Fruit fly (Drosophila melanogaster) whole organism, embryonic: Measurements from ENCODE around the gene CG10694.

Source experiments
- CG11456 ChIP-seq: fragments of 200-800 bp; sonication (Bioruptor generic); IDR thresholded peaks from 3 replicates; pipeline ENCODE4 v1.3.6; 2022; ENCODE audit warnings: missing biosample characterization, missing genetic modification characterization
- CG11560 ChIP-seq: fragments of 200-800 bp; sonication (Bioruptor generic); IDR thresholded peaks from 3 replicates; pipeline ENCODE4 v1.3.6; 2022; ENCODE audit warnings: missing biosample characterization, missing genetic modification characterization
- CG11723 ChIP-seq: fragments of 200-800 bp; sonication (Bioruptor generic); optimal IDR thresholded peaks from 2 replicates; lab custom pipeline; 2017; ENCODE audit warnings: missing biosample characterization, mild to moderate bottlenecking, missing genetic modification characterization
- CG12219 ChIP-seq: fragments of 200-800 bp; sonication (Bioruptor generic); optimal IDR thresholded peaks from 3 replicates; lab custom pipeline; 2018; ENCODE audit warnings: missing biosample characterization, mild to moderate bottlenecking, missing genetic modification characterization
- CG12744 ChIP-seq: fragments of 200-800 bp; sonication (Bioruptor generic); optimal IDR thresholded peaks from 2 replicates; lab custom pipeline; 2016; ENCODE audit warnings: missing biosample characterization, missing genetic modification characterization
- CG15514 ChIP-seq: fragments of 200-800 bp; sonication (Bioruptor generic); optimal IDR thresholded peaks from 3 replicates; lab custom pipeline; 2017; ENCODE audit warnings: missing biosample characterization, missing genetic modification characterization, mild to moderate bottlenecking, moderate library complexity, missing genetic modification reagents
- CG1602 ChIP-seq: fragments of 200-800 bp; sonication (Bioruptor generic); optimal IDR thresholded peaks from 3 replicates; lab custom pipeline; 2016; ENCODE audit warnings: missing biosample characterization, missing genetic modification characterization
- CG17385 ChIP-seq: fragments of 200-800 bp; sonication (Bioruptor generic); optimal IDR thresholded peaks from 3 replicates; lab custom pipeline; 2018; ENCODE audit warnings: missing biosample characterization, mild to moderate bottlenecking, missing genetic modification characterization
- CG18011 ChIP-seq: fragments of 200-800 bp; sonication (Bioruptor generic); optimal IDR thresholded peaks from 2 replicates; lab custom pipeline; 2017; ENCODE audit warnings: missing biosample characterization, missing genetic modification characterization, mild to moderate bottlenecking, moderate library complexity, missing genotype
- CG18599 ChIP-seq: fragments of 200-800 bp; sonication (Bioruptor generic); optimal IDR thresholded peaks from 3 replicates; lab custom pipeline; 2017; ENCODE audit warnings: missing biosample characterization, missing genetic modification characterization, mild to moderate bottlenecking, moderate library complexity, missing genetic modification reagents
- CG2129 ChIP-seq: fragments of 200-800 bp; sonication (Bioruptor generic); IDR thresholded peaks from 2 replicates; pipeline ENCODE4 v1.3.6; 2022; ENCODE audit warnings: missing biosample characterization, missing genetic modification characterization; ENCODE audit not compliant: partially characterized antibody
- CG3281 ChIP-seq: fragments of 200-800 bp; sonication (Bioruptor generic); optimal IDR thresholded peaks from 3 replicates; lab custom pipeline; 2017; ENCODE audit warnings: missing biosample characterization, mild to moderate bottlenecking, missing genetic modification characterization
- CG33557 ChIP-seq: fragments of 200-800 bp; sonication (Bioruptor generic); optimal IDR thresholded peaks from 2 replicates; lab custom pipeline; 2019; ENCODE audit warnings: missing biosample characterization, mild to moderate bottlenecking, missing genetic modification characterization, moderate library complexity
- CG34422 ChIP-seq: fragments of 200-800 bp; sonication (Bioruptor generic); IDR thresholded peaks from 3 replicates; pipeline ENCODE4 v1.3.6; 2022; ENCODE audit warnings: missing biosample characterization, missing genetic modification characterization
- CG4328 ChIP-seq: fragments of 200-800 bp; sonication (Bioruptor generic); optimal IDR thresholded peaks from 3 replicates; lab custom pipeline; 2017; ENCODE audit warnings: missing biosample characterization, missing genetic modification reagents, missing genetic modification characterization
- CG4707 ChIP-seq: fragments of 200-800 bp; sonication (Bioruptor generic); optimal IDR thresholded peaks from 2 replicates; lab custom pipeline; 2018; ENCODE audit warnings: missing biosample characterization, mild to moderate bottlenecking, missing genetic modification characterization, moderate library complexity
- CG4820 ChIP-seq: fragments of 200-800 bp; sonication (Bioruptor generic); optimal IDR thresholded peaks from 3 replicates; lab custom pipeline; 2016; ENCODE audit warnings: missing biosample characterization, missing genetic modification characterization
- CG6813 ChIP-seq: fragments of 200-800 bp; sonication (Bioruptor generic); optimal IDR thresholded peaks from 2 replicates; lab custom pipeline; 2017; ENCODE audit warnings: missing biosample characterization, missing genetic modification characterization, mild to moderate bottlenecking, moderate library complexity, missing genetic modification reagents
- CG6854 ChIP-seq: fragments of 200-800 bp; sonication (Bioruptor generic); optimal IDR thresholded peaks from 3 replicates; lab custom pipeline; 2017; ENCODE audit warnings: missing biosample characterization, mild to moderate bottlenecking, missing genetic modification characterization
- Chrac-16 ChIP-seq: fragments of 200-800 bp; sonication (Bioruptor generic); optimal IDR thresholded peaks from 3 replicates; lab custom pipeline; 2016; ENCODE audit warnings: missing biosample characterization, missing genetic modification characterization
- Elba2 ChIP-seq: fragments of 200-800 bp; sonication (Bioruptor generic); optimal IDR thresholded peaks from 3 replicates; lab custom pipeline; 2016; ENCODE audit warnings: missing biosample characterization, missing genetic modification characterization
- HLH54F ChIP-seq: fragments of 200-800 bp; sonication (Bioruptor generic); optimal IDR thresholded peaks from 3 replicates; lab custom pipeline; 2016; ENCODE audit warnings: missing biosample characterization, missing genetic modification characterization
- HmgZ ChIP-seq: fragments of 200-800 bp; sonication (Bioruptor generic); optimal IDR thresholded peaks from 2 replicates; lab custom pipeline; 2018; ENCODE audit warnings: missing biosample characterization, mild to moderate bottlenecking, missing genetic modification characterization
- Hmr ChIP-seq: fragments of 200-800 bp; sonication (Bioruptor generic); optimal IDR thresholded peaks from 3 replicates; lab custom pipeline; 2017; ENCODE audit warnings: mild to moderate bottlenecking, missing biosample characterization, missing genetic modification reagents, missing genetic modification characterization
- MESR4 ChIP-seq: fragments of 200-800 bp; sonication (Bioruptor generic); optimal IDR thresholded peaks from 2 replicates; lab custom pipeline; 2018; ENCODE audit warnings: missing biosample characterization, mild to moderate bottlenecking, missing genetic modification characterization, moderate library complexity
- NK7.1 ChIP-seq: fragments of 200-800 bp; sonication (Bioruptor generic); optimal IDR thresholded peaks from 3 replicates; lab custom pipeline; 2016; ENCODE audit warnings: missing biosample characterization, missing genetic modification characterization
- PHDP ChIP-seq: fragments of 200-800 bp; sonication (Bioruptor generic); optimal IDR thresholded peaks from 3 replicates; lab custom pipeline; 2018; ENCODE audit warnings: missing biosample characterization, mild to moderate bottlenecking, missing genetic modification characterization, moderate library complexity
- Xrp1 ChIP-seq: fragments of 200-800 bp; sonication (Bioruptor generic); IDR thresholded peaks from 2 replicates; pipeline ENCODE4 v1.3.6; 2022; ENCODE audit warnings: missing biosample characterization, missing genetic modification characterization
- chn ChIP-seq: fragments of 200-800 bp; sonication (Bioruptor generic); optimal IDR thresholded peaks from 2 replicates; lab custom pipeline; 2016; ENCODE audit warnings: missing biosample characterization, missing genetic modification characterization
- cwo ChIP-seq: fragments of 200-800 bp; sonication (Bioruptor generic); optimal IDR thresholded peaks from 3 replicates; lab custom pipeline; 2017; ENCODE audit warnings: missing biosample characterization, missing genetic modification characterization, mild to moderate bottlenecking, moderate library complexity, missing genetic modification reagents
- da ChIP-seq: fragments of 200-800 bp; sonication (Bioruptor generic); optimal IDR thresholded peaks from 2 replicates; lab custom pipeline; 2016; ENCODE audit warnings: missing biosample characterization, missing genetic modification characterization
- dmrt11E ChIP-seq: fragments of 200-800 bp; sonication (Bioruptor generic); optimal IDR thresholded peaks from 3 replicates; lab custom pipeline; 2018; ENCODE audit warnings: missing biosample characterization, mild to moderate bottlenecking, missing genetic modification characterization, moderate library complexity
- gfzf ChIP-seq: fragments of 200-800 bp; sonication (Bioruptor generic); optimal IDR thresholded peaks from 2 replicates; lab custom pipeline; 2016; ENCODE audit warnings: missing biosample characterization, mild to moderate bottlenecking, missing genetic modification characterization, moderate library complexity
- gt ChIP-seq: fragments of 200-800 bp; sonication (Bioruptor generic); IDR thresholded peaks from 2 replicates; pipeline ENCODE4 v1.3.6; 2022; ENCODE audit warnings: missing biosample characterization, missing genetic modification characterization
- ham ChIP-seq: fragments of 200-800 bp; sonication (Bioruptor generic); IDR thresholded peaks from 2 replicates; pipeline ENCODE4 v1.3.6; 2022; ENCODE audit warnings: missing biosample characterization, missing genetic modification characterization
- hbn ChIP-seq: fragments of 200-800 bp; sonication (Bioruptor generic); IDR thresholded peaks from 2 replicates; pipeline ENCODE4 v1.3.6; 2022; ENCODE audit warnings: missing biosample characterization, missing genetic modification characterization; ENCODE audit not compliant: partially characterized antibody
- lab ChIP-seq: fragments of 200-800 bp; sonication (Bioruptor generic); optimal IDR thresholded peaks from 3 replicates; lab custom pipeline; 2017; ENCODE audit warnings: missing biosample characterization, missing genetic modification characterization, mild to moderate bottlenecking, moderate library complexity, missing genetic modification reagents
- lilli ChIP-seq: fragments of 200-800 bp; sonication (Bioruptor generic); optimal IDR thresholded peaks from 3 replicates; lab custom pipeline; 2016; ENCODE audit warnings: missing biosample characterization, missing genetic modification characterization
- odd ChIP-seq: fragments of 200-800 bp; sonication (Bioruptor generic); optimal IDR thresholded peaks from 2 replicates; lab custom pipeline; 2017; ENCODE audit warnings: missing biosample characterization, mild to moderate bottlenecking, missing genetic modification characterization
- pzg ChIP-seq: fragments of 200-800 bp; sonication (Bioruptor generic); optimal IDR thresholded peaks from 3 replicates; lab custom pipeline; 2018; ENCODE audit warnings: missing biosample characterization, mild to moderate bottlenecking, missing genetic modification characterization, moderate library complexity
- sc ChIP-seq, 3 experiments: fragments of >200 bp in 2 of 3; fragments of 200-800 bp in 1 of 3; sonication (Bioruptor generic) in 1 of 3; optimal IDR thresholded peaks; 2 replicates in 2 of 3; 3 replicates in 1 of 3; lab custom pipeline; 2017; ENCODE audit warnings: mild to moderate bottlenecking in 1 of 3, missing biosample characterization in 1 of 3, missing genetic modification characterization in 1 of 3, missing genetic modification reagents in 1 of 3
- scrt ChIP-seq: fragments of 200-800 bp; sonication (Bioruptor generic); optimal IDR thresholded peaks from 2 replicates; lab custom pipeline; 2018; ENCODE audit warnings: missing biosample characterization, mild to moderate bottlenecking, missing genetic modification characterization, moderate library complexity
- tin ChIP-seq: fragments of 200-800 bp; sonication (Bioruptor generic); optimal IDR thresholded peaks from 3 replicates; lab custom pipeline; 2016; ENCODE audit warnings: missing biosample characterization, missing genetic modification characterization
- tll ChIP-seq, 2 experiments: fragments of 200-800 bp in 1 of 2; fragments of >200 bp in 1 of 2; sonication (Bioruptor generic) in 1 of 2; optimal IDR thresholded peaks; 2 replicates each; lab custom pipeline; 2017 to 2019; ENCODE audit warnings: missing biosample characterization in 2 of 2, missing genetic modification characterization in 2 of 2, mild to moderate bottlenecking in 1 of 2, moderate library complexity in 1 of 2
- unpg ChIP-seq: fragments of 200-800 bp; sonication (Bioruptor generic); optimal IDR thresholded peaks from 3 replicates; lab custom pipeline; 2018; ENCODE audit warnings: missing biosample characterization, mild to moderate bottlenecking, missing genetic modification characterization, moderate library complexity
- wdn ChIP-seq: fragments of 200-800 bp; sonication (Bioruptor generic); IDR thresholded peaks from 2 replicates; pipeline ENCODE4 v1.3.6; 2022; ENCODE audit warnings: missing biosample characterization, missing genetic modification characterization
- wor ChIP-seq: fragments of 200-800 bp; sonication (Bioruptor generic); IDR thresholded peaks from 2 replicates; pipeline ENCODE4 v1.3.6; 2022; ENCODE audit warnings: missing biosample characterization, missing genetic modification characterization
- z ChIP-seq: fragments of 200-800 bp; sonication (Bioruptor generic); IDR thresholded peaks from 3 replicates; pipeline ENCODE4 v1.3.6; 2022; ENCODE audit warnings: missing biosample characterization, missing genetic modification characterization
- zen ChIP-seq: fragments of 200-800 bp; sonication (Bioruptor generic); optimal IDR thresholded peaks from 3 replicates; lab custom pipeline; 2018; ENCODE audit warnings: missing biosample characterization, mild to moderate bottlenecking, missing genetic modification characterization, moderate library complexity

The CG10694 gene

DNA sequence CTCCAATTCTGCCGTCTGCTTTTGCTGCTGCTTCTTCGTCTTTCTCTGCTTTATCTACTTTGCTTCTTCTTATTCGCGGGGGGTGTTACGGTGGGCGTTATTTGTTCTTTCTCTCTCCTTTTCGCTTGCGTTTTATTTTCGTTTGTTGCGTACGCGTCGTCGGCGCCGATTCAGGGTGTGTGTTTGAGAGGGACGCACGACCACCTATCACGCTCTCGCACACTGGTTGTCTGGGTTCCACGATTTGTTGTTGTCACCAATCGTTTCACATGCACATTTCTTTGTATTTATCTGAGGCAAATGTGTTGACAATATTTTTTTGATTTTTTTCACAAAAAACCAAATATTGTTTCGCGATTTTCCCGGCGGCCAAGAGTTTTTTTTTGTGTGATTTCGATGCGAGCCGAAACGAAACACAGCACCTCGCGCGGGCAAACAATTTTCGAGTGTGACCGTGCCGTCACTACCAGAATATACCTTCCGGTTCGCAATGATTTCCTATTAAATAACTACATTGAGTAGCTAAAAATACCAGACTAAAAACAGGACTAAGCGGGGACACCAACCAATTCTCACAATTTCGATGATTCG is 1.8 kb upstream of the CG10694 start, which contains the start of gene Syx1A (continued):
- TF ChIP-seq lab (GFP tag; lab: Kevin White, UChicago), result peak; percentile 65
- no peak for TF ChIP-seq hbn (GFP tag; lab: Robert Waterston, UW)
- no peak for TF ChIP-seq CG1602 (GFP tag; lab: Kevin White, UChicago)
- TF ChIP-seq CG34422, result no peak
- no peak for TF ChIP-seq tin
- TF ChIP-seq chn, result peak; percentile 27
- no peak for TF ChIP-seq dmrt11E
- peak; percentile 30 for TF ChIP-seq HmgZ
- no peak for TF ChIP-seq tll (GFP tag; optimal IDR thresholded peaks at IDR 0.05; lab: Kevin White, UChicago)
- TF ChIP-seq CG18011, result no peak
- TF ChIP-seq NK7.1 (GFP tag; lab: Kevin White, UChicago), result no peak
- TF ChIP-seq zen (tag; lab: Kevin White, UChicago), result peak; percentile 34
- no peak for TF ChIP-seq CG2129 (GFP tag; lab: Robert Waterston, UW)
- no peak for TF ChIP-seq sc (optimal IDR thresholded peaks at IDR 0.05; lab: Kevin White, UChicago)
- no peak for TF ChIP-seq sc (GFP tag; optimal IDR thresholded peaks at IDR 0.05; lab: Kevin White, UChicago)
- peak; percentile 57 for TF ChIP-seq scrt (GFP tag; lab: Kevin White, UChicago)
- TF ChIP-seq CG11456 (GFP tag; lab: Robert Waterston, UW), result no peak
- TF ChIP-seq da (GFP tag; lab: Kevin White, UChicago), result no peak
- TF ChIP-seq CG17385, result peak; percentile 93
- peak; percentile 47 for TF ChIP-seq CG18599 (GFP tag; lab: Kevin White, UChicago)
- TF ChIP-seq Elba2, result no peak
- no peak for TF ChIP-seq CG6813 (GFP tag; lab: Kevin White, UChicago)
- peak; percentile 59 for TF ChIP-seq CG6854
- peak; percentile 92 for TF ChIP-seq pzg (GFP tag; lab: Kevin White, UChicago)
- TF ChIP-seq PHDP (tag; lab: Kevin White, UChicago), result peak; percentile 33
- no peak for TF ChIP-seq wor (GFP tag; lab: Robert Waterston, UW)
- TF ChIP-seq gfzf (GFP tag; lab: Kevin White, UChicago), result peak; percentile 97
- peak; percentile 54 for TF ChIP-seq MESR4 (GFP tag; lab: Kevin White, UChicago)
- TF ChIP-seq gt, result no peak
- no peak for TF ChIP-seq CG11560
- no peak for TF ChIP-seq Chrac-16 (GFP tag; lab: Kevin White, UChicago)
- peak; percentile 34 for TF ChIP-seq odd (GFP tag; lab: Kevin White, UChicago)
- peak; percentile 55 for TF ChIP-seq CG3281 (GFP tag; lab: Kevin White, UChicago)
- TF ChIP-seq z (GFP tag; lab: Robert Waterston, UW), result no peak
- TF ChIP-seq CG12744 (GFP tag; lab: Kevin White, UChicago), result no peak
- no peak for TF ChIP-seq ham (GFP tag; lab: Robert Waterston, UW)
- no peak for TF ChIP-seq lilli
- peak; percentile 80 for TF ChIP-seq CG15514 (GFP tag; lab: Kevin White, UChicago)
- peak; percentile 11 for TF ChIP-seq unpg
- TF ChIP-seq CG4328 (GFP tag; lab: Kevin White, UChicago), result peak; percentile 19
- TF ChIP-seq Xrp1, result no peak
- no peak for TF ChIP-seq CG4820 (GFP tag; lab: Kevin White, UChicago)
- no peak for TF ChIP-seq CG4707 (GFP tag; lab: Kevin White, UChicago)
- TF ChIP-seq wdn (GFP tag; lab: Robert Waterston, UW), result no peak
- TF ChIP-seq CG33557, result no peak
- peak; percentile 10 for TF ChIP-seq CG11723 (GFP tag; lab: Kevin White, UChicago)
- peak; percentile 56 for TF ChIP-seq Hmr (GFP tag; lab: Kevin White, UChicago)
- TF ChIP-seq cwo (GFP tag; lab: Kevin White, UChicago), result peak; percentile 26
- TF ChIP-seq CG12219 (GFP tag; lab: Kevin White, UChicago), result peak; percentile 10
- TF ChIP-seq HLH54F, result no peak
